Worm (Caenorhabditis elegans): ENCODE data around the gene F36H1.11.

DNA sequence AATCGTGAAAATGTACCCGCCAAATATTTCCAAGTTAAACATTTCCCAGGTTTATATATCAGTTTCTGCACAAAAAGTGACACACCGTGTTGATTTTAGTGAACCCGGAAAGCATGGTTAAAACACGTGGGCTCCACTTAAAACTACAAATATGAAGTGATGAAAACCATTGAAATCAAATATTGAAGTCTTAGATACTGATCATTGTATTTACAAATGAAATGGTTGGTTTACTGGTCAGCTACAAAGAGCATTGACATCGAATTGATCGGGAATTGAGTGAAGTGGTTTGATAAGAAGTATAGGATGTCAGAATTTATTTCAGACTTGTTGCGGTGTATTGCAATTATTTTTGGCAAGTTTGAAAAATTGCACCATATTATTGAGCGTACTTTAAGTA is 19.6 kb upstream of the F36H1.11 start, which contains the start of gene hrg-5:
- TF ChIP-seq flt-1 (GFP tag; IDR thresholded peaks at IDR 0.05): no peak
- no peak for TF ChIP-seq cog-1 (tag; optimal IDR thresholded peaks at IDR 0.05)
- TF ChIP-seq ref-1 (GFP tag; conservative IDR thresholded peaks at IDR 0.05): no peak
- TF ChIP-seq ztf-29 (GFP tag; IDR thresholded peaks at IDR 0.05): no peak
- no peak for TF ChIP-seq med-1 (GFP tag; optimal IDR thresholded peaks at IDR 0.05; ENCODE audit: insufficient read depth)

All from whole organism, midembryonic.